Worm (Caenorhabditis elegans): ENCODE results near the gene C41C4.9.

ce11 chrII:8126132-8126531, 18.7 kb downstream of the C41C4.9 start:
- no peak for TF ChIP-seq elt-2 (tag; optimal IDR thresholded peaks at IDR 0.05)
- TF ChIP-seq ceh-2 (tag; optimal IDR thresholded peaks at IDR 0.05), result no peak
- TF ChIP-seq dmd-4 (tag; optimal IDR thresholded peaks at IDR 0.05; ENCODE audit: borderline replicate concordance), result no peak
- peak; percentile 39 for TF ChIP-seq ceh-19 (GFP tag; optimal IDR thresholded peaks at IDR 0.05)
- TF ChIP-seq madf-2 (tag; optimal IDR thresholded peaks at IDR 0.05), result no peak
